Worm (Caenorhabditis elegans) whole organism, L1 larva: Measurements from ENCODE around the gene VM106R.1.

Experiments
- C04F5.9 ChIP-seq: sonication (generic microtip); optimal IDR thresholded peaks from 2 replicates; lab custom pipeline; 2016; ENCODE audit warnings: missing genetic modification characterization, missing compliant biosample characterization
- C34B4.2 ChIP-seq: sonication (generic microtip); optimal IDR thresholded peaks from 2 replicates; lab custom pipeline; 2017; ENCODE audit warnings: mild to moderate bottlenecking, missing genetic modification characterization, missing compliant biosample characterization
- Y116A8C.19 ChIP-seq: sonication (generic microtip); optimal IDR thresholded peaks from 2 replicates; lab custom pipeline; 2016; ENCODE audit warnings: missing compliant biosample characterization, missing genetic modification characterization, borderline replicate concordance
- aha-1 ChIP-seq: fragments of 150-350 bp; optimal IDR thresholded peaks from 2 replicates; lab custom pipeline; 2014; ENCODE audit warnings: missing biosample characterization, missing genetic modification characterization
- alr-1 ChIP-seq: fragments of 200-800 bp; sonication (Bioruptor generic); optimal IDR thresholded peaks from 2 replicates; lab custom pipeline; 2018; ENCODE audit warnings: borderline replicate concordance, mild to moderate bottlenecking, missing genetic modification characterization, missing compliant biosample characterization
- ceh-8 ChIP-seq: fragments of 200-800 bp; sonication (Bioruptor generic); optimal IDR thresholded peaks from 2 replicates; lab custom pipeline; 2018; ENCODE audit warnings: mild to moderate bottlenecking, missing genetic modification characterization, moderate library complexity, missing compliant biosample characterization
- ceh-82 ChIP-seq, 3 experiments: fragments of 150-350 bp in 1 of 3; sonication (generic microtip) in 2 of 3; optimal IDR thresholded peaks; 2 replicates each; lab custom pipeline; 2014 to 2017; ENCODE audit warnings: missing biosample characterization in 3 of 3, missing genetic modification characterization in 3 of 3
- ceh-88 ChIP-seq: fragments of 200-800 bp; sonication (Bioruptor generic); IDR thresholded peaks from 2 replicates; pipeline ENCODE4 v1.3.6; 2022; ENCODE audit warnings: missing genetic modification characterization, missing compliant biosample characterization
- ceh-90 ChIP-seq: sonication (generic microtip); optimal IDR thresholded peaks from 2 replicates; lab custom pipeline; 2016; ENCODE audit warnings: missing genetic modification characterization, missing compliant biosample characterization
- dpl-1 ChIP-seq, 3 experiments: fragments of 150-350 bp in 2 of 3; sonication (generic microtip) in 1 of 3; optimal IDR thresholded peaks; 2 replicates each; lab custom pipeline; 2014 to 2017; ENCODE audit warnings: missing biosample characterization in 3 of 3, missing genetic modification characterization in 3 of 3, missing genetic modification reagents in 3 of 3
- efl-3 ChIP-seq: fragments of 200-800 bp; sonication (Bioruptor generic); optimal IDR thresholded peaks from 2 replicates; lab custom pipeline; 2018; ENCODE audit warnings: mild to moderate bottlenecking, missing genetic modification characterization, missing compliant biosample characterization
- egl-27 ChIP-seq, 2 experiments: fragments of 150-350 bp in 1 of 2; sonication (generic microtip); optimal IDR thresholded peaks; 3 replicates each; lab custom pipeline; 2017 to 2018; ENCODE audit warnings: missing biosample characterization in 2 of 2, missing genetic modification characterization in 2 of 2, missing genetic modification reagents in 2 of 2
- elt-2 ChIP-seq: sonication (generic microtip); optimal IDR thresholded peaks from 2 replicates; lab custom pipeline; 2016; ENCODE audit warnings: missing genetic modification characterization, mild to moderate bottlenecking, inconsistent platforms, missing compliant biosample characterization, missing genetic modification reagents
- elt-3 ChIP-seq, 6 experiments: fragments of 150-350 bp in 1 of 6; sonication (generic microtip); optimal IDR thresholded peaks; 2 replicates each; lab custom pipeline; 2017 to 2018; ENCODE audit warnings: missing biosample characterization in 6 of 6, missing genetic modification characterization in 6 of 6, inconsistent platforms in 1 of 6
- ets-5 ChIP-seq: fragments of 200-800 bp; sonication (Bioruptor generic); IDR thresholded peaks from 2 replicates; pipeline ENCODE4 v1.3.6; 2022; ENCODE audit warnings: missing genetic modification characterization, missing compliant biosample characterization
- fkh-4 ChIP-seq: sonication (generic microtip); optimal IDR thresholded peaks from 2 replicates; lab custom pipeline; 2016; ENCODE audit warnings: missing compliant biosample characterization, missing genetic modification characterization, borderline replicate concordance
- fkh-8 ChIP-seq: sonication (generic microtip); optimal IDR thresholded peaks from 2 replicates; lab custom pipeline; 2016; ENCODE audit warnings: mild to moderate bottlenecking, missing genetic modification characterization, missing compliant biosample characterization
- hlh-4 ChIP-seq: sonication (generic microtip); optimal IDR thresholded peaks from 2 replicates; lab custom pipeline; 2016; ENCODE audit warnings: mild to moderate bottlenecking, missing genetic modification characterization, missing compliant biosample characterization
- isw-1 ChIP-seq: fragments of 200-800 bp; sonication (Bioruptor generic); IDR thresholded peaks from 2 replicates; pipeline ENCODE4 v1.3.6; 2022; ENCODE audit warnings: missing genetic modification characterization, missing compliant biosample characterization
- jun-1 ChIP-seq: fragments of 150-350 bp; optimal IDR thresholded peaks from 2 replicates; lab custom pipeline; 2014; ENCODE audit warnings: missing biosample characterization, missing genetic modification reagents, missing genetic modification characterization
- lin-35 ChIP-seq, 2 experiments: fragments of 150-350 bp; optimal IDR thresholded peaks; 2 replicates each; lab custom pipeline; 2014; ENCODE audit warnings: missing biosample characterization in 2 of 2, missing genetic modification characterization in 2 of 2, missing genetic modification reagents in 2 of 2
- lir-3 ChIP-seq: sonication (generic microtip); optimal IDR thresholded peaks from 2 replicates; lab custom pipeline; 2016; ENCODE audit warnings: mild to moderate bottlenecking, missing genetic modification characterization, moderate library complexity, missing compliant biosample characterization; ENCODE audit not compliant: poor library complexity
- mdl-1 ChIP-seq, 2 experiments: fragments of 150-350 bp; optimal IDR thresholded peaks; 2 replicates each; lab custom pipeline; 2014 to 2017; ENCODE audit warnings: missing biosample characterization in 2 of 2, missing genetic modification characterization in 2 of 2, inconsistent platforms in 1 of 2
- mef-2 ChIP-seq: fragments of 150-350 bp; optimal IDR thresholded peaks from 2 replicates; lab custom pipeline; 2014; ENCODE audit warnings: missing biosample characterization, missing genetic modification characterization
- mep-1 ChIP-seq: fragments of 150-350 bp; optimal IDR thresholded peaks from 2 replicates; lab custom pipeline; 2014; ENCODE audit warnings: missing biosample characterization, missing genetic modification characterization
- nhr-11 ChIP-seq: fragments of 150-350 bp; optimal IDR thresholded peaks from 2 replicates; lab custom pipeline; 2014; ENCODE audit warnings: missing biosample characterization, missing genetic modification characterization
- nhr-12 ChIP-seq: sonication (generic microtip); optimal IDR thresholded peaks from 2 replicates; lab custom pipeline; 2017; ENCODE audit warnings: missing biosample characterization, missing genetic modification characterization
- nhr-19 ChIP-seq: fragments of 200-800 bp; sonication (Bioruptor generic); conservative IDR thresholded peaks from 2 replicates; pipeline ENCODE4 v1.3.6; 2022; ENCODE audit warnings: missing genetic modification characterization, missing compliant biosample characterization
- nhr-28 ChIP-seq: fragments of 150-350 bp; optimal IDR thresholded peaks from 2 replicates; lab custom pipeline; 2014; ENCODE audit warnings: missing biosample characterization, missing genetic modification characterization
- nhr-47 ChIP-seq: sonication (generic microtip); optimal IDR thresholded peaks from 2 replicates; lab custom pipeline; 2016; ENCODE audit warnings: mild to moderate bottlenecking, missing genetic modification characterization, moderate library complexity, missing compliant biosample characterization
- nhr-71 ChIP-seq: sonication (generic microtip); optimal IDR thresholded peaks from 2 replicates; lab custom pipeline; 2016; ENCODE audit warnings: mild to moderate bottlenecking, missing genetic modification characterization, moderate library complexity, missing compliant biosample characterization
- nhr-84 ChIP-seq: sonication (generic microtip); optimal IDR thresholded peaks from 2 replicates; lab custom pipeline; 2017; ENCODE audit warnings: missing biosample characterization, missing genetic modification characterization
- nhr-85 ChIP-seq: sonication (generic microtip); peaks from one replicate; lab custom pipeline; 2016; ENCODE audit warnings: missing genetic modification characterization, inconsistent platforms, missing compliant biosample characterization
- nhr-90 ChIP-seq: sonication (generic microtip); optimal IDR thresholded peaks from 2 replicates; lab custom pipeline; 2016; ENCODE audit warnings: mild to moderate bottlenecking, missing genetic modification characterization, missing compliant biosample characterization; ENCODE audit not compliant: poor library complexity
- pag-3 ChIP-seq: sonication (generic microtip); optimal IDR thresholded peaks from 2 replicates; lab custom pipeline; 2017; ENCODE audit warnings: missing genetic modification characterization, mild to moderate bottlenecking, missing compliant biosample characterization, antibody characterized with exemption, borderline replicate concordance; ENCODE audit not compliant: insufficient read depth
- pax-3 ChIP-seq: fragments of 200-800 bp; sonication (Bioruptor generic); optimal IDR thresholded peaks from 2 replicates; lab custom pipeline; 2018; ENCODE audit warnings: mild to moderate bottlenecking, missing genetic modification characterization, moderate library complexity, missing compliant biosample characterization
- rnt-1 ChIP-seq: sonication (generic microtip); optimal IDR thresholded peaks from 2 replicates; lab custom pipeline; 2016; ENCODE audit warnings: mild to moderate bottlenecking, missing genetic modification characterization, moderate library complexity, missing compliant biosample characterization
- skn-1 ChIP-seq: fragments of 150-350 bp; optimal IDR thresholded peaks from 2 replicates; lab custom pipeline; 2014; ENCODE audit warnings: missing biosample characterization, missing genetic modification characterization
- sox-4 ChIP-seq: sonication (generic microtip); optimal IDR thresholded peaks from 2 replicates; lab custom pipeline; 2016; ENCODE audit warnings: missing genetic modification characterization, missing compliant biosample characterization
- sptf-1 ChIP-seq: fragments of 150-350 bp; optimal IDR thresholded peaks from 2 replicates; lab custom pipeline; 2014; ENCODE audit warnings: missing biosample characterization, missing genetic modification characterization
- swsn-7 ChIP-seq: sonication (generic microtip); optimal IDR thresholded peaks from 2 replicates; lab custom pipeline; 2016; ENCODE audit warnings: missing genetic modification characterization, missing compliant biosample characterization
- tbx-2 ChIP-seq: sonication (generic microtip); optimal IDR thresholded peaks from 2 replicates; lab custom pipeline; 2016; ENCODE audit warnings: missing genetic modification characterization, missing compliant biosample characterization
- tlp-1 ChIP-seq: fragments of 150-350 bp; optimal IDR thresholded peaks from 2 replicates; lab custom pipeline; 2014; ENCODE audit warnings: missing biosample characterization, missing genetic modification characterization
- unc-130 ChIP-seq: fragments of 150-350 bp; optimal IDR thresholded peaks from 2 replicates; lab custom pipeline; 2017; ENCODE audit warnings: missing biosample characterization, missing genetic modification characterization, inconsistent platforms
- unc-30 ChIP-seq: sonication (generic microtip); optimal IDR thresholded peaks from 2 replicates; lab custom pipeline; 2017; ENCODE audit warnings: missing biosample characterization, missing genetic modification characterization
- unc-86 ChIP-seq: sonication (generic microtip); optimal IDR thresholded peaks from 2 replicates; lab custom pipeline; 2016; ENCODE audit warnings: missing genetic modification characterization, missing compliant biosample characterization
- vab-15 ChIP-seq: sonication (generic microtip); optimal IDR thresholded peaks from 2 replicates; lab custom pipeline; 2017; ENCODE audit warnings: missing genotype, mild to moderate bottlenecking, missing genetic modification characterization, missing compliant biosample characterization
- xbp-1 ChIP-seq: sonication (generic microtip); optimal IDR thresholded peaks from 2 replicates; lab custom pipeline; 2016; ENCODE audit warnings: missing genetic modification characterization, missing compliant biosample characterization
- zag-1 ChIP-seq: fragments of 150-350 bp; optimal IDR thresholded peaks from 2 replicates; lab custom pipeline; 2014; ENCODE audit warnings: missing biosample characterization, missing genetic modification characterization
- zip-4 ChIP-seq: fragments of 200-800 bp; sonication (Bioruptor generic); optimal IDR thresholded peaks from 2 replicates; lab custom pipeline; 2018; ENCODE audit warnings: mild to moderate bottlenecking, missing genetic modification characterization, moderate library complexity, missing compliant biosample characterization
- ztf-4 ChIP-seq: fragments of 150-350 bp; optimal IDR thresholded peaks from 2 replicates; lab custom pipeline; 2014; ENCODE audit warnings: missing biosample characterization, missing genetic modification characterization

The VM106R.1 gene

DNA sequence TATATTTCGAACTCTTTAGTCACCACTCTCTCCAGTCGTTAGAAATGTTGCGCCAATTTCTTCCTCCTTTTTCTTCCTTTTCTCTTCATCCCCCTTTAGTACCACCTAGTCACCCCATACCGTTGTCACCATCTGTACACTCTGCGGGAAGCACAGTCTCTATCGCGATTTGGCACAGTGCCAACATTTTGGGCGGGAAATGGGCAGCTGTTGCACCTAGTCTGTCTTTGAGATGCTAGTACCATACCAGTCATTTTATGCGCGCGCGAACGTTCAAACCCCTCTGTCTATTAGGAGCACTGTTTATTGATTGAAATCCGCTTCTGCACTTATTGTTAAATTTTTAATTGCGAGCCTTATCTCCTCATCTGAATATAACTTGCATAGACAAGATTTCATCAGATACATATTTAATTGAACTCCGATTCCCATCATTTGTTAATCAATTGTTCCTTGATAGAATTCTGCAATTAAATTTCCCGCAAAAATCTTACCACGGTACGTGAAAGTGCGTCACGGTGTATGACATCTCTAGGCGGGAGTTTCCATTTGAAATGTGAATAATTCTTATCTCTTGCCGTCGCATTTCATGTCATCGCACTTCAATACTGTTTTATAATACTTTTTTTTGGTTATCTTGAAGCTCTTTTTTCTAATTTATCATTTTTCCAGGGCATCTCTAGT is 44.1 kb downstream of the VM106R.1 start, which contains the start of gene cdl-1:
Gene cdl-1, plus strand, starts transcription at position 673 of the 684 bp plus-strand sequence.
- TF ChIP-seq nhr-90 (tag; lab: Kevin White, UChicago) (peak; percentile 61), nhr-47 (peak; percentile 66), nhr-84 (peak; percentile 7), mep-1 (tag; lab: Kevin White, UChicago) (peak; percentile 81), nhr-11 (tag; lab: Kevin White, UChicago) (no peak), tlp-1 (tag; lab: Kevin White, UChicago) (no peak), rnt-1 (peak; percentile 71), sox-4 (tag; lab: Kevin White, UChicago) (no peak), aha-1 (tag; lab: Kevin White, UChicago) (no peak), fkh-4 (tag; lab: Kevin White, UChicago) (no peak), dpl-1 (GFP tag; optimal IDR thresholded peaks at IDR 0.05; lab: Kevin White, UChicago) (peak; percentile 95 to 98 (median 98)), isw-1 (GFP tag; lab: Robert Waterston, UW) (no peak; the same call in 1 of the 2 replicates), elt-3 (tag; optimal IDR thresholded peaks at IDR 0.05; lab: Kevin White, UChicago) (peak in 3 of 6 experiments; percentile 15 to 83 (median 47)), zip-4 (GFP tag; lab: Kevin White, UChicago) (no peak), egl-27 (tag; optimal IDR thresholded peaks at IDR 0.05; lab: Kevin White, UChicago) (no peak), pag-3 (tag; lab: Kevin White, UChicago) (no peak), ets-5 (GFP tag; lab: Robert Waterston, UW) (no peak), alr-1 (tag; lab: Kevin White, UChicago) (no peak), efl-3 (GFP tag; lab: Kevin White, UChicago) (no peak), zag-1 (tag; lab: Kevin White, UChicago) (no peak), fkh-8 (tag; lab: Kevin White, UChicago) (peak; percentile 26), swsn-7 (tag; lab: Kevin White, UChicago) (peak; percentile 53), lir-3 (tag; lab: Kevin White, UChicago) (peak; percentile 49), Y116A8C.19 (tag; lab: Kevin White, UChicago) (no peak), unc-86 (tag; lab: Kevin White, UChicago) (no peak), ceh-8 (GFP tag; lab: Kevin White, UChicago) (no peak), ceh-82 (tag; optimal IDR thresholded peaks at IDR 0.05; lab: Kevin White, UChicago) (peak in 2 of 3 experiments; percentile 24 to 40), nhr-28 (no peak), ceh-88 (GFP tag; lab: Robert Waterston, UW) (0 out of 2 replicates have a peak, but pooled peaks have one; percentile 25), sptf-1 (tag; lab: Kevin White, UChicago) (no peak), unc-130 (tag; lab: Kevin White, UChicago) (peak; percentile 90), nhr-19 (peak; percentile 67), ceh-90 (tag; lab: Kevin White, UChicago) (no peak), tbx-2 (tag; lab: Kevin White, UChicago) (peak; percentile 58), mef-2 (no peak), C34B4.2 (no peak), nhr-12 (tag; lab: Kevin White, UChicago) (no peak), hlh-4 (tag; lab: Kevin White, UChicago) (no peak), nhr-85 (tag; lab: Kevin White, UChicago) (peak; percentile 78), lin-35 (GFP tag; optimal IDR thresholded peaks at IDR 0.05; lab: Kevin White, UChicago) (peak; percentile 94 to 99), pax-3 (no peak), elt-2 (tag; lab: Kevin White, UChicago) (peak; percentile 47), unc-30 (tag; lab: Kevin White, UChicago) (no peak), mdl-1 (tag; optimal IDR thresholded peaks at IDR 0.05; lab: Kevin White, UChicago) (peak in 1 of 2 experiments; percentile 59), nhr-71 (tag; lab: Kevin White, UChicago) (peak; percentile 74), ztf-4 (no peak), jun-1 (tag; lab: Kevin White, UChicago) (peak; percentile 4), C04F5.9 (tag; lab: Kevin White, UChicago) (no peak), skn-1 (peak; percentile 44), xbp-1 (tag; lab: Kevin White, UChicago) (peak; percentile 52), vab-15 (tag; lab: Kevin White, UChicago) (peak; percentile 5)
